Worm (Caenorhabditis elegans) whole organism, midembryonic: ENCODE measurements around the gene Y17G9B.4.
"Not testable (repeated sequence)": the region's sequence is repeated elsewhere in the genome, so short reads cannot be mapped to it uniquely, and the experiment has no call there.

Experiments
- T22C8.4 ChIP-seq: fragments of 200-800 bp; sonication (Bioruptor generic); IDR thresholded peaks from 2 replicates; pipeline ENCODE4 v1.3.6; 2022; ENCODE audit warnings: missing genetic modification characterization, missing compliant biosample characterization
- cog-1 ChIP-seq: sonication (generic microtip); optimal IDR thresholded peaks from 2 replicates; lab custom pipeline; 2016; ENCODE audit warnings: missing genetic modification characterization, missing compliant biosample characterization
- flt-1 ChIP-seq: fragments of 200-800 bp; sonication (Bioruptor generic); IDR thresholded peaks from 2 replicates; pipeline ENCODE4 v1.3.6; 2022; ENCODE audit warnings: missing genetic modification characterization, missing compliant biosample characterization
- klf-2 ChIP-seq: fragments of 200-800 bp; sonication (Bioruptor generic); conservative IDR thresholded peaks from 2 replicates; pipeline ENCODE4 v1.3.6; 2022; ENCODE audit warnings: missing genetic modification reagents, missing genetic modification characterization, missing compliant biosample characterization
- med-1 ChIP-seq: sonication (generic microtip); optimal IDR thresholded peaks from 2 replicates; lab custom pipeline; 2017; ENCODE audit warnings: missing genetic modification characterization, mild to moderate bottlenecking, missing compliant biosample characterization, antibody characterized with exemption, missing genetic modification reagents; ENCODE audit not compliant: insufficient read depth
- ref-1 ChIP-seq: fragments of 200-800 bp; sonication (Bioruptor generic); conservative IDR thresholded peaks from 2 replicates; pipeline ENCODE4 v1.3.6; 2022; ENCODE audit warnings: missing genetic modification reagents, missing genetic modification characterization, missing compliant biosample characterization
- tab-1 ChIP-seq: fragments of 200-800 bp; sonication (Bioruptor generic); IDR thresholded peaks from 2 replicates; pipeline ENCODE4 v1.3.6; 2022; ENCODE audit warnings: missing genetic modification characterization, missing compliant biosample characterization
- ztf-23 ChIP-seq: fragments of 200-800 bp; sonication (Bioruptor generic); IDR thresholded peaks from 2 replicates; pipeline ENCODE4 v1.3.6; 2022; ENCODE audit warnings: missing genetic modification reagents, missing genetic modification characterization, missing compliant biosample characterization
- ztf-29 ChIP-seq: fragments of 200-800 bp; sonication (Bioruptor generic); IDR thresholded peaks from 2 replicates; pipeline ENCODE4 v1.3.6; 2022; ENCODE audit warnings: missing genetic modification reagents, missing genetic modification characterization, missing compliant biosample characterization

Y17G9B.4 gene

ce11 chrIV:4751814-4752213 lies at the start of gene Y17G9B.4:
Gene Y17G9B.4 (plus strand): TSS chrIV:4752119.
- TF ChIP-seq med-1 (no peak), ztf-29 (GFP tag; lab: Robert Waterston, UW) (no peak), T22C8.4 (GFP tag; lab: Robert Waterston, UW) (no peak), tab-1 (GFP tag; lab: Robert Waterston, UW) (no peak)

ce11 chrIV:4703911-4704310 lies 48.0 kb upstream of the Y17G9B.4 start, which contains the start of gene ogdh-1:
Gene ogdh-1 (minus strand): TSS chrIV:4704011.
- TF ChIP-seq ztf-29 (GFP tag; lab: Robert Waterston, UW) (no peak), flt-1 (GFP tag; lab: Robert Waterston, UW) (no peak), tab-1 (GFP tag; lab: Robert Waterston, UW) (no peak), cog-1 (tag; lab: Kevin White, UChicago) (no peak), ref-1 (GFP tag; lab: Robert Waterston, UW) (no peak), klf-2 (GFP tag; lab: Robert Waterston, UW) (no peak), T22C8.4 (GFP tag; lab: Robert Waterston, UW) (no peak), ztf-23 (GFP tag; lab: Robert Waterston, UW) (no peak), med-1 (no peak)

ce11 chrIV:4705182-4705581 lies 46.7 kb upstream of the Y17G9B.4 start:
- no peak for TF ChIP-seq ztf-23 (GFP tag; lab: Robert Waterston, UW)
- TF ChIP-seq cog-1 (tag; lab: Kevin White, UChicago), result no peak
- TF ChIP-seq tab-1 (GFP tag; lab: Robert Waterston, UW), result no peak
- TF ChIP-seq ref-1 (GFP tag; lab: Robert Waterston, UW), result no peak
- no peak for TF ChIP-seq ztf-29 (GFP tag; lab: Robert Waterston, UW)
- no peak for TF ChIP-seq T22C8.4 (GFP tag; lab: Robert Waterston, UW)
- no peak for TF ChIP-seq flt-1 (GFP tag; lab: Robert Waterston, UW)
- no peak for TF ChIP-seq klf-2 (GFP tag; lab: Robert Waterston, UW)
- TF ChIP-seq med-1, result no peak

ce11 chrIV:4705922-4706321 lies 46.0 kb upstream of the Y17G9B.4 start:
- no peak for TF ChIP-seq tab-1 (GFP tag; lab: Robert Waterston, UW)
- no peak for TF ChIP-seq ztf-23 (GFP tag; lab: Robert Waterston, UW)
- TF ChIP-seq T22C8.4 (GFP tag; lab: Robert Waterston, UW), result no peak
- TF ChIP-seq klf-2 (GFP tag; lab: Robert Waterston, UW), result no peak
- no peak for TF ChIP-seq ref-1 (GFP tag; lab: Robert Waterston, UW)

- TF ChIP-seq ref-1 (GFP tag; lab: Robert Waterston, UW) (no peak), flt-1 (GFP tag; lab: Robert Waterston, UW) (no peak), ztf-29 (GFP tag; lab: Robert Waterston, UW) (no peak), tab-1 (GFP tag; lab: Robert Waterston, UW) (no peak), T22C8.4 (GFP tag; lab: Robert Waterston, UW) (no peak), klf-2 (GFP tag; lab: Robert Waterston, UW) (no peak), med-1 (no peak), ztf-23 (GFP tag; lab: Robert Waterston, UW) (no peak), cog-1 (tag; lab: Kevin White, UChicago) (no peak)
These were observed 41.5 kb upstream of the Y17G9B.4 start, which contains the start of gene cif-1 for ce11 chrIV:4710459-4710858. Gene cif-1 (minus strand): TSS chrIV:4710755.

- TF ChIP-seq klf-2 (GFP tag; lab: Robert Waterston, UW), result no peak
- TF ChIP-seq ztf-23 (GFP tag; lab: Robert Waterston, UW), result 0 out of 2 replicates have a peak, but pooled peaks have one; percentile 37
These were observed 39.5 kb upstream of the Y17G9B.4 start, which contains the start of gene yars-2 for ce11 chrIV:4712376-4712775. Gene yars-2 (minus strand): TSS chrIV:4712624.

ce11 chrIV:4715785-4716184 lies 36.1 kb upstream of the Y17G9B.4 start, which contains the start of gene miro-1:
Gene miro-1 (minus strand): TSS chrIV:4715807.
- TF ChIP-seq med-1; ztf-23 (GFP tag; lab: Robert Waterston, UW); klf-2 (GFP tag; lab: Robert Waterston, UW): not testable (repeated sequence)

ce11 chrIV:4720522-4720921 lies 31.4 kb upstream of the Y17G9B.4 start:
- TF ChIP-seq T22C8.4 (GFP tag; lab: Robert Waterston, UW) (peak; percentile 24; the same call in 1 of the 2 replicates), ztf-23 (GFP tag; lab: Robert Waterston, UW) (peak; percentile 60; the same call in 1 of the 2 replicates)

- no peak for TF ChIP-seq klf-2 (GFP tag; lab: Robert Waterston, UW)
These were observed 28.2 kb upstream of the Y17G9B.4 start for ce11 chrIV:4723687-4724086.

- TF ChIP-seq med-1 (no peak), ref-1 (GFP tag; lab: Robert Waterston, UW) (no peak), cog-1 (tag; lab: Kevin White, UChicago) (no peak), klf-2 (GFP tag; lab: Robert Waterston, UW) (no peak), ztf-23 (GFP tag; lab: Robert Waterston, UW) (no peak), flt-1 (GFP tag; lab: Robert Waterston, UW) (no peak), tab-1 (GFP tag; lab: Robert Waterston, UW) (no peak), T22C8.4 (GFP tag; lab: Robert Waterston, UW) (no peak), ztf-29 (GFP tag; lab: Robert Waterston, UW) (no peak)
These were observed 27.4 kb upstream of the Y17G9B.4 start, which contains the start of gene K08F11.1 for ce11 chrIV:4724562-4724961. Gene K08F11.1 (plus strand): TSS chrIV:4724862.

ce11 chrIV:4725478-4725920 lies 26.4 kb upstream of the Y17G9B.4 start:
- TF ChIP-seq T22C8.4 (GFP tag; lab: Robert Waterston, UW) (peak; percentile 60), klf-2 (GFP tag; lab: Robert Waterston, UW) (peak; percentile 68; the same call in 1 of the 2 replicates), ref-1 (GFP tag; lab: Robert Waterston, UW) (0 out of 2 replicates have a peak, but pooled peaks have one; percentile 20), flt-1 (GFP tag; lab: Robert Waterston, UW) (peak; percentile 90), cog-1 (tag; lab: Kevin White, UChicago) (peak; percentile 49), tab-1 (GFP tag; lab: Robert Waterston, UW) (0 out of 2 replicates have a peak, but pooled peaks have one; percentile 59), ztf-23 (GFP tag; lab: Robert Waterston, UW) (peak; percentile 95)
